Worm (Caenorhabditis elegans): ENCODE data around the gene tdo-2.

Gene tdo-2

ce11 chrIII:5876140-5876675 is 43.5 kb downstream of the tdo-2 start, which contains the start of gene aldo-2:
Gene aldo-2 (minus strand): TSS chrIII:5876625.
- no peak for TF ChIP-seq dao-5 (tag; optimal IDR thresholded peaks at IDR 0.05)

DNA sequence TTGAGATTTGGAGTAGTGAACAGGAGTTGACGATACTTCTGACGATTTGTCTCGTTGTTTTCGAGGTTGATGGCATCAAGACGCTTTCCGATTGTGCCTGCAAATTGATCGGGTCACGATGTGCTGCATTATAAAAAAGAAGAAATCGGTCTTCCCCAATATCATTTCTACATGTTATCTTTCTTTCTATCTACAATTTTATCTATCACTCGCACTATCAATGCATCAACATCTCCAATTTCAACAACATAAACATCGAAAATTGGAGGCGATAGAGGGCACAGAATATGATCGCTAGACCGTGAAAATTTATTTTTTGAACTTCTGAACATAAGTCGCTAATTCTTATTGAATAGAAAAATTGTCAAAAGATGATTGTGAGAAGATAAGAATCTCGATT is 44.0 kb downstream of the tdo-2 start:
- TF ChIP-seq him-1 (tag; optimal IDR thresholded peaks at IDR 0.05) (no peak), W03F9.2 (tag; optimal IDR thresholded peaks at IDR 0.05) (no peak), dao-5 (tag; optimal IDR thresholded peaks at IDR 0.05) (no peak)

ce11 chrIII:5875418-5875702 is 44.4 kb downstream of the tdo-2 start:
- TF ChIP-seq dao-5 (tag; optimal IDR thresholded peaks at IDR 0.05), result no peak
- no peak for TF ChIP-seq him-1 (tag; optimal IDR thresholded peaks at IDR 0.05)
- no peak for TF ChIP-seq W03F9.2 (tag; optimal IDR thresholded peaks at IDR 0.05)

DNA sequence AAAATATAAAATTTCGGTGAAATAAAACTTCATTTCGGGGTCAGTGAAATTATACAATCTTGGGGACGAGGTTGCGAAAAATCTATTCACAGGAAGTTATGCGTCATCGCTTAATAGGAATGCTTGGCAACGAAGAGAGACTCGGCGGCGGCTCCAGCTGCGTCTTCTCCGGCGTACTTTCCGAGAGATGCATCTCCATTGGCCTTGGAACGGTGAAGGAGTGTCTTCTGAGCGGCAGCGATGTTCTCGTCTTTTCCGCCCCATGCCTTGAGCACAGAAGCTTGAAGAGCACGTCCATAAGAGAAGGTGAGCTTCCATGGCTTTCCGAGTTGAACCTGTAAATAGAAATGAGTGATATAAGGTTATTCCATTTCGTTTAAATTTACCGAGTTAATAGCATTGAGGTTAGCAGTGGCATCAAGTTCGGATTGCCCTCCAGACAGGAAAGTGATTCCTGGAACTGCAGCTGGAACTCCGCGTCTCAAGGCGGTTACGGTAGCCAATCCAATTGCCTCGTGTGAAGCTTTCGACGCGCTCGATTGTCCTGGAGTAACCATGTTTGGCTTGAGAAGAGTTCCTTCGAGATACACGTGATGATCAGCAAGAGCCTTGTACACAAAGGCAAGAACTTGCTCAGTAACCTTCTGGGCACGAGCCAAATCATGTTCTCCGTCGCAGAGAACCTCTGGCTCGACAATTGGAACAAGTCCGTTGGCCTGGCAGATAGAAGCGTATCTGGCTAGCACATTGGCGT is 44.9 kb downstream of the tdo-2 start:
- TF ChIP-seq him-1 (tag; optimal IDR thresholded peaks at IDR 0.05) (no peak), dao-5 (tag; optimal IDR thresholded peaks at IDR 0.05) (no peak), W03F9.2 (tag; optimal IDR thresholded peaks at IDR 0.05) (no peak)

DNA sequence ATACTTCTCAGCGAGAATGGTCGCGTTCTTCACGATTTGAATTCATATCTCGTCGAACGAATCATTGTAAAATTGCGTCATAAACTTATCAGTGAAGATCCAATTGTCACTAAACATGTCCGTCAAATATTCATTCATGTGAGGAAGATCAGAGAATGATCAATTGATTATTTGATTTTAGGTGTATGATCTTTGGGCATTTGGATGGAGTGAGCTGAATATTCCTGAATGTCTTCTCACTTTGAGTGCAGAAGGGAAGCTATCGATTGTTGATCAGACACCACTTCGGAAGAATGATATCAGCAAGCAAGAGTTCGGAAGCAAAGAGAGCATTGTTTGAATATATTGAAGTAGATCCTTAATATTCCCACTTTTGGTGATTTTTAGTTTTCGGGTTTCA is 45.5 kb downstream of the tdo-2 start:
- TF ChIP-seq W03F9.2 (tag; optimal IDR thresholded peaks at IDR 0.05) (no peak), him-1 (tag; optimal IDR thresholded peaks at IDR 0.05) (no peak), dao-5 (tag; optimal IDR thresholded peaks at IDR 0.05) (no peak)

DNA sequence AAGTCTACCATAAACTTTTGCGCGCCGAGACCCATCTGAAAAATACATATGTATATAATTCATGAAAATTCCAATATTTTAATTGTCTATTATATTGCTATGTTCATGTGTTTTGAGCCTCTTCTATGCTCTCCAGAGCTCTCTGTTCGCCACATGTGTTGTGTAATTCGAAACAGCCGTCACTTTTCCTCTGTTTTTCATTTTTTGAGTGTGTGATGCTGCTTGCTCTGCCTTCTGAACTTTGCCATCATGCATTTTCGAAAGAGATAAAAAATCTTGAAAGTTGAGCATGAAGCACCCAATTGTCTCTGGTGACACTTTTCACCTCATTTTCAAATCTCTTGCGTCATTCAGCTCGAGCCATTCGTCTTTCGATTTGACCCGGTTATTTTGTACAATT is 47.5 kb downstream of the tdo-2 start:
- TF ChIP-seq dao-5 (tag; optimal IDR thresholded peaks at IDR 0.05) (no peak), W03F9.2 (tag; optimal IDR thresholded peaks at IDR 0.05) (no peak), him-1 (tag; optimal IDR thresholded peaks at IDR 0.05) (no peak)

DNA sequence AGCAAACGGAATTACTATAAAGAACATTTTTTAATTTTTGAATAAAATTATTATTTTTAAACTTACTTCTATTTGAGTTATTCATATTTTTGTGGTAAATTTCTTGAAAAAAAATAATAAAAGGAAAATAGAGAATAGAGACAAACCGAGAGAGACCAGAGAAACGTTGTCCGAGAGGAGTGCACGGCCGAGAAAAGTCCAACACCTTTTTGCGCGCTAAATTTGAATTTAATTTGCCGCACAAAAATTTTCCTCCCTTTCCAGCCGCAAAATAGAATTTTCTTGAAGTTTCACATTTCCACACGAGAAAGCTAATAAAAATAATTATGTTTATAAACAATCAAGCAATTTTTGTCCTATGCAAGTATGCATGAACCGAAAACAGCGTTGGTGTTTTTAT is 48.0 kb downstream of the tdo-2 start, which contains the start of the genes F01F1.11 and F01F1.3:
Gene F01F1.11, minus strand, starts transcription at position 118 of the 400 bp plus-strand sequence.
Gene F01F1.3, plus strand, starts transcription at position 179 of the 400 bp plus-strand sequence.
- TF ChIP-seq him-1 (tag; optimal IDR thresholded peaks at IDR 0.05) (no peak), W03F9.2 (tag; optimal IDR thresholded peaks at IDR 0.05) (peak; percentile 69)

- TF ChIP-seq dao-5 (tag; optimal IDR thresholded peaks at IDR 0.05), result no peak
- TF ChIP-seq him-1 (tag; optimal IDR thresholded peaks at IDR 0.05), result no peak
Measured at ce11 chrIII:5869429-5869828, 50.3 kb downstream of the tdo-2 start, which contains the start of gene F01F1.15. Gene F01F1.15 (minus strand): TSS chrIII:5869529.

ce11 chrIII:5868401-5868800 is 51.4 kb downstream of the tdo-2 start, which contains the start of gene eng-1:
Gene eng-1 (minus strand): TSS chrIII:5868501.
- TF ChIP-seq dao-5 (tag; optimal IDR thresholded peaks at IDR 0.05) (no peak), him-1 (tag; optimal IDR thresholded peaks at IDR 0.05) (no peak), W03F9.2 (tag; optimal IDR thresholded peaks at IDR 0.05) (no peak)

Measured in whole organism, L4/young adult.